Fruit fly (Drosophila melanogaster): ENCODE measurements around the gene shep.

shep gene

dm6 chr3L:5139312-5139711 lies 138.4 kb downstream of the shep start, which contains the start of the genes Tcs5 and CHMP2B (continued):
- TF ChIP-seq CG12391 (tag; optimal IDR thresholded peaks at IDR 0.05): peak; percentile 100
- peak; percentile 100 for TF ChIP-seq CG13775 (GFP tag; optimal IDR thresholded peaks at IDR 0.05)
- peak; percentile 100 for TF ChIP-seq tup (GFP tag; optimal IDR thresholded peaks at IDR 0.05)
- TF ChIP-seq chm (GFP tag; IDR thresholded peaks at IDR 0.05): peak; percentile 100
- peak; percentile 99 for TF ChIP-seq nerfin-1 (tag; optimal IDR thresholded peaks at IDR 0.05)
- TF ChIP-seq Aef1 (GFP tag; IDR thresholded peaks at IDR 0.05): peak; percentile 100
- peak; percentile 99 for TF ChIP-seq CkIIα-i1 (GFP tag; IDR thresholded peaks at IDR 0.05)
- peak; percentile 99 for TF ChIP-seq CG1024 (GFP tag; IDR thresholded peaks at IDR 0.05)
- TF ChIP-seq Stat92E (GFP tag; optimal IDR thresholded peaks at IDR 0.05): peak in 1 of 3 experiments; percentile 24
- TF ChIP-seq fd102C (GFP tag; optimal IDR thresholded peaks at IDR 0.05): peak; percentile 98
- TF ChIP-seq CG18599 (GFP tag; optimal IDR thresholded peaks at IDR 0.05): peak; percentile 100
- peak; percentile 85 for TF ChIP-seq Sry-δ (GFP tag; optimal IDR thresholded peaks at IDR 0.05)
- TF ChIP-seq fd64A (GFP tag; optimal IDR thresholded peaks at IDR 0.05): peak; percentile 99
- peak; percentile 92 for TF ChIP-seq CG30020 (tag; optimal IDR thresholded peaks at IDR 0.05)
- TF ChIP-seq Dad (GFP tag; optimal IDR thresholded peaks at IDR 0.05): peak; percentile 98
- peak; percentile 100 for TF ChIP-seq CG14441 (GFP tag; IDR thresholded peaks at IDR 0.05)
- TF ChIP-seq D19A (tag; optimal IDR thresholded peaks at IDR 0.05): peak; percentile 97
- TF ChIP-seq CG17385 (GFP tag; optimal IDR thresholded peaks at IDR 0.05): peak; percentile 99
- no peak for TF ChIP-seq ato (GFP tag; IDR thresholded peaks at IDR 0.05; ENCODE audit: partially characterized antibody)
- peak; percentile 100 for TF ChIP-seq dan (GFP tag; IDR thresholded peaks at IDR 0.05)
- TF ChIP-seq lov (optimal IDR thresholded peaks at IDR 0.05): no peak
- TF ChIP-seq lov (GFP tag; IDR thresholded peaks at IDR 0.05): peak; percentile 100
- peak; percentile 99 for TF ChIP-seq Antp (GFP tag; optimal IDR thresholded peaks at IDR 0.05)
- peak; percentile 96 for TF ChIP-seq CG8359 (GFP tag; optimal IDR thresholded peaks at IDR 0.05; ENCODE audit: borderline replicate concordance)
- peak; percentile 99 for TF ChIP-seq CG12104 (GFP tag; optimal IDR thresholded peaks at IDR 0.05)
- peak; percentile 100 for TF ChIP-seq CG4617 (GFP tag; optimal IDR thresholded peaks at IDR 0.05; ENCODE audit: borderline replicate concordance)
- TF ChIP-seq CG17802 (tag; optimal IDR thresholded peaks at IDR 0.05): peak; percentile 96
- TF ChIP-seq pfk (GFP tag; optimal IDR thresholded peaks at IDR 0.05): peak; percentile 80
- TF ChIP-seq Trl (optimal IDR thresholded peaks at IDR 0.05): no peak
- TF ChIP-seq Trl (GFP tag; optimal IDR thresholded peaks at IDR 0.05): peak; percentile 100
- TF ChIP-seq CG5180 (GFP tag; optimal IDR thresholded peaks at IDR 0.05): peak; percentile 90
- TF ChIP-seq Ada2b (GFP tag; IDR thresholded peaks at IDR 0.05): peak; percentile 100
- TF ChIP-seq Bgb (GFP tag; IDR thresholded peaks at IDR 0.05; ENCODE audit: partially characterized antibody): peak; percentile 58
- TF ChIP-seq p53 (GFP tag; optimal IDR thresholded peaks at IDR 0.05): peak; percentile 98
- TF ChIP-seq CG14860 (GFP tag; IDR thresholded peaks at IDR 0.05; ENCODE audit: partially characterized antibody): no peak
- TF ChIP-seq unpg (GFP tag; optimal IDR thresholded peaks at IDR 0.05): peak; percentile 100
- TF ChIP-seq fd96Cb (tag; optimal IDR thresholded peaks at IDR 0.05): peak; percentile 100
- TF ChIP-seq gro (GFP tag; optimal IDR thresholded peaks at IDR 0.05): peak; percentile 98
- peak; percentile 100 for TF ChIP-seq Atf3 (GFP tag; optimal IDR thresholded peaks at IDR 0.05)
- TF ChIP-seq CG3163 (GFP tag; optimal IDR thresholded peaks at IDR 0.05): peak; percentile 95
- peak; percentile 96 for TF ChIP-seq kay (GFP tag; optimal IDR thresholded peaks at IDR 0.05)
- peak; percentile 100 for TF ChIP-seq Dbx (GFP tag; IDR thresholded peaks at IDR 0.05)
- no peak for TF ChIP-seq hbn (GFP tag; IDR thresholded peaks at IDR 0.05; ENCODE audit: partially characterized antibody)
- TF ChIP-seq Usf (GFP tag; optimal IDR thresholded peaks at IDR 0.05): peak; percentile 100
- TF ChIP-seq CG18619 (GFP tag; optimal IDR thresholded peaks at IDR 0.05): peak; percentile 100
- peak; percentile 99 for TF ChIP-seq gcm2 (GFP tag; optimal IDR thresholded peaks at IDR 0.05)
- TF ChIP-seq Nf-YC (tag; optimal IDR thresholded peaks at IDR 0.05): peak; percentile 86
- TF ChIP-seq CG9797 (GFP tag; optimal IDR thresholded peaks at IDR 0.05): peak; percentile 74
- TF ChIP-seq Lpt (GFP tag; optimal IDR thresholded peaks at IDR 0.05): no peak
- TF ChIP-seq zf30C (GFP tag; optimal IDR thresholded peaks at IDR 0.05): no peak
- peak; percentile 100 for TF ChIP-seq CG2120 (GFP tag; optimal IDR thresholded peaks at IDR 0.05)

All from whole organism, embryonic.